Worm (Caenorhabditis elegans) whole organism, L4/young adult: Measurements from ENCODE around the gene fbxb-102.

ENCODE experiments used
- dao-5 ChIP-seq: sonication (generic microtip); optimal IDR thresholded peaks from 2 replicates; lab custom pipeline; 2016; ENCODE audit warnings: missing genotype, missing genetic modification characterization, moderate library complexity, missing compliant biosample characterization
- him-1 ChIP-seq: sonication (generic microtip); optimal IDR thresholded peaks from 2 replicates; lab custom pipeline; 2016; ENCODE audit warnings: missing genotype, missing genetic modification reagents, missing genetic modification characterization, missing compliant biosample characterization

ce11 chrII:12460602-12461453 lies 21.9 kb upstream of the fbxb-102 start, which contains the start of gene tag-280:
- TF ChIP-seq him-1 (tag; lab: Kevin White, UChicago) (no peak), dao-5 (tag; lab: Kevin White, UChicago) (no peak)
